Worm (Caenorhabditis elegans): ENCODE measurements around the gene atg-4.2.

DNA sequence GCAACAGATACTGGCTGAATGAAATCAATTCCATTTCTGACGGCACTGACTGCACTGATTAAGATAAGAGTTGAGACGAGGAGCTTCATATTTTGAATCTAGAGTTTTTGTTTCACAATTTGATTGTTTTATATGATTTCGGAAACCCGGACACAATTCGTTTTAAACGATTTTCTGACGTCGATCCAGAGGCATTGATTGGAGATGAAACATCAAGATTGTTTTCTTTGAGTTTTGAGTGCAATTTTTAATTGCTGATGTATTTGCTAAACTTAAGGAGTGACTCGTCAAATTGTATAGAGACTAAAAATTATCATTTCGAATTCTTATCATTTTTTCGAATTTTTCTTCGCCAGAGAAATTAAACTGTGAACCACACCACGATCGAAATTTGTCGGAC, 40.0 kb upstream of the atg-4.2 start, which contains the start of gene lys-6:
- TF ChIP-seq fkh-10 (GFP tag; optimal IDR thresholded peaks at IDR 0.05) (no peak), aly-2 (tag; optimal IDR thresholded peaks at IDR 0.05) (no peak), blmp-1 (tag; optimal IDR thresholded peaks at IDR 0.05) (no peak), unc-86 (tag; optimal IDR thresholded peaks at IDR 0.05) (no peak)

Data from whole organism, L1 larva.